Worm (Caenorhabditis elegans): ENCODE data around the gene F47E1.20.
A peak's percentile ranks its signal among the peaks of the same experiment; 100 is the strongest.

F47E1.20 gene

ce11 chrX:9090562-9090961 is 41.8 kb downstream of the F47E1.20 start (continued):
- TF ChIP-seq nhr-41 (GFP tag; IDR thresholded peaks at IDR 0.05): 0 out of 2 replicates have a peak, but pooled peaks have one; percentile 58
- TF ChIP-seq F26F4.8 (GFP tag; conservative IDR thresholded peaks at IDR 0.05): peak; percentile 62; the same call in 1 of the 2 replicates
- peak; percentile 75 for TF ChIP-seq daf-19 (GFP tag; conservative IDR thresholded peaks at IDR 0.05)
- TF ChIP-seq ceh-20 (GFP tag; IDR thresholded peaks at IDR 0.05): 0 out of 2 replicates have a peak, but pooled peaks have one; percentile 7
- TF ChIP-seq lin-38 (GFP tag; IDR thresholded peaks at IDR 0.05): peak; percentile 50

ce11 chrX:9091380-9091779 is 42.6 kb downstream of the F47E1.20 start:
- TF ChIP-seq lin-29 (GFP tag; IDR thresholded peaks at IDR 0.05) (peak; percentile 71), ama-1 (optimal IDR thresholded peaks at IDR 0.05) (no peak), nhr-11 (tag; optimal IDR thresholded peaks at IDR 0.05) (no peak), lin-39 (tag; optimal IDR thresholded peaks at IDR 0.05) (no peak), ces-1 (GFP tag; optimal IDR thresholded peaks at IDR 0.05) (peak; percentile 30), nhr-237 (tag; optimal IDR thresholded peaks at IDR 0.05) (no peak), ceh-82 (tag; optimal IDR thresholded peaks at IDR 0.05) (no peak), ceh-28 (tag; optimal IDR thresholded peaks at IDR 0.05) (no peak), dpl-1 (GFP tag; optimal IDR thresholded peaks at IDR 0.05) (no peak), duxl-1 (tag; optimal IDR thresholded peaks at IDR 0.05; ENCODE audit: poor library complexity) (peak; percentile 81), sdz-12 (GFP tag; optimal IDR thresholded peaks at IDR 0.05) (no peak), ceh-62 (tag; optimal IDR thresholded peaks at IDR 0.05) (no peak), jun-1 (tag; optimal IDR thresholded peaks at IDR 0.05) (no peak), lim-7 (GFP tag; IDR thresholded peaks at IDR 0.05) (peak; percentile 95), F44E2.7 (GFP tag; IDR thresholded peaks at IDR 0.05) (peak; percentile 47; the same call in 1 of the 2 replicates), F10B5.3 (tag; optimal IDR thresholded peaks at IDR 0.05) (no peak), aha-1 (tag) (no peak), saeg-2 (GFP tag; IDR thresholded peaks at IDR 0.05) (0 out of 2 replicates have a peak, but pooled peaks have one; percentile 18), Y5F2A.4 (GFP tag; optimal IDR thresholded peaks at IDR 0.05) (no peak), hif-1 (tag; optimal IDR thresholded peaks at IDR 0.05) (no peak), lin-13 (GFP tag; optimal IDR thresholded peaks at IDR 0.05) (peak; percentile 50), zip-11 (GFP tag; IDR thresholded peaks at IDR 0.05) (no peak), skn-1 (tag; optimal IDR thresholded peaks at IDR 0.05) (no peak), zip-2 (tag; optimal IDR thresholded peaks at IDR 0.05) (peak; percentile 77), ceh-44 (GFP tag; IDR thresholded peaks at IDR 0.05) (peak; percentile 66), nhr-10 (tag; optimal IDR thresholded peaks at IDR 0.05) (no peak), nhr-76 (tag; optimal IDR thresholded peaks at IDR 0.05) (no peak), daf-19 (GFP tag; conservative IDR thresholded peaks at IDR 0.05) (no peak), nhr-42 (GFP tag; IDR thresholded peaks at IDR 0.05) (no peak), set-16 (GFP tag; IDR thresholded peaks at IDR 0.05) (no peak), D1046.2 (GFP tag; IDR thresholded peaks at IDR 0.05) (peak; percentile 89), aly-2 (tag; optimal IDR thresholded peaks at IDR 0.05) (no peak), lin-38 (GFP tag; IDR thresholded peaks at IDR 0.05) (peak; percentile 78), nhr-102 (tag; optimal IDR thresholded peaks at IDR 0.05) (peak; percentile 72), nhr-25 (tag; optimal IDR thresholded peaks at IDR 0.05; ENCODE audit: borderline replicate concordance, insufficient read depth) (no peak), dve-1 (tag; optimal IDR thresholded peaks at IDR 0.05; ENCODE audit: insufficient read depth) (peak; percentile 24), F26F4.8 (GFP tag; conservative IDR thresholded peaks at IDR 0.05) (peak; percentile 62; the same call in 1 of the 2 replicates), T26A8.4 (GFP tag; IDR thresholded peaks at IDR 0.05) (peak; percentile 77), hlh-11 (tag; optimal IDR thresholded peaks at IDR 0.05) (peak; percentile 49), ctbp-1 (GFP tag; IDR thresholded peaks at IDR 0.05) (peak; percentile 74), zfp-2 (tag; optimal IDR thresholded peaks at IDR 0.05) (no peak), snpc-4 (tag; optimal IDR thresholded peaks at IDR 0.05) (no peak), attf-4 (tag; optimal IDR thresholded peaks at IDR 0.05) (no peak), lin-15B (tag; optimal IDR thresholded peaks at IDR 0.05) (no peak), php-3 (GFP tag; IDR thresholded peaks at IDR 0.05) (peak; percentile 69; the same call in 1 of the 2 replicates), R02D3.7 (tag; optimal IDR thresholded peaks at IDR 0.05) (no peak), F37D6.2 (tag; optimal IDR thresholded peaks at IDR 0.05) (peak; percentile 41), ztf-11 (tag; optimal IDR thresholded peaks at IDR 0.05) (no peak)
